Worm (Caenorhabditis elegans): ENCODE measurements around the gene K03B4.2.

DNA sequence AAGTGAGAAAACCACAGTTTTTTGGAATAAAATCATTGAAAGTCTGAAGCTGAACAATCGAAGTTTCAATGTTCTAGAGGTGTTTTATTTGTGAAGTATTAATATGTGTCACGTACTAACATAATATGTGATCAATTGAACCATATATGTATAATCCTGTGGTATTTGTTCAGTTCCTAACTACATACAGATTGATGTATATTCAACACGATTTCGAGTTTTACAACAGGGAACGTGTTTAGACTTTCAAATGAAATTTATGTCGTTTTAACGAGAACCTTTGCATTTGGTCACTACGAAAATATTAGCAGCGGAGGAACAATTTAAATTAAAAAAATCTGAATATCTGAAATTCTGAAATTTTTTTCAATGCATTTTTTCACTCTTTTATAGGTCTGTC lies 13.3 kb upstream of the K03B4.2 start, which contains the start of gene K03B4.8:
- no peak for TF ChIP-seq gei-17 (GFP tag; optimal IDR thresholded peaks at IDR 0.05)
- TF ChIP-seq madf-10 (tag; optimal IDR thresholded peaks at IDR 0.05): no peak
- TF ChIP-seq snpc-4 (GFP tag; optimal IDR thresholded peaks at IDR 0.05): no peak
- no peak for TF ChIP-seq snpc-4 (tag; optimal IDR thresholded peaks at IDR 0.05)
- no peak for TF ChIP-seq ceh-100 (GFP tag; IDR thresholded peaks at IDR 0.05)
- TF ChIP-seq ama-1 (optimal IDR thresholded peaks at IDR 0.05): no peak
- no peak for TF ChIP-seq ama-1 (GFP tag; optimal IDR thresholded peaks at IDR 0.05)
- no peak for TF ChIP-seq lin-35 (GFP tag; optimal IDR thresholded peaks at IDR 0.05)
- no peak for TF ChIP-seq snpc-1.3 (tag; optimal IDR thresholded peaks at IDR 0.05; ENCODE audit: insufficient read depth)
- TF ChIP-seq Y53F4B.3 (GFP tag; IDR thresholded peaks at IDR 0.05): no peak
- no peak for TF ChIP-seq mel-28 (tag; optimal IDR thresholded peaks at IDR 0.05; ENCODE audit: borderline replicate concordance)
- no peak for TF ChIP-seq Y95B8A.8 (GFP tag; IDR thresholded peaks at IDR 0.05)
